Fruit fly (Drosophila melanogaster) Kc167 (cell line): ENCODE measurements around the gene CG32320.

Experiments used
- Sin3A ChIP-seq: fragments of >200 bp; optimal IDR thresholded peaks from 2 replicates; lab custom pipeline; 2018; ENCODE audit warnings: missing external identifiers
- h ChIP-seq: fragments of >200 bp; optimal IDR thresholded peaks from 3 replicates; lab custom pipeline; 2018; ENCODE audit warnings: missing external identifiers

- TF ChIP-seq h (lab: Kevin White, UChicago): no peak
- no peak for TF ChIP-seq Sin3A
These were observed 22.6 kb downstream of the CG32320 start for dm6 chr3L:1420950-1421349.
